Fruit fly (Drosophila melanogaster) whole organism: ENCODE results near the gene Spx.
A peak's percentile ranks its signal among the peaks of the same experiment; 100 is the strongest.

Source experiments
- CG8478 ChIP-seq: fragments of >200 bp; optimal IDR thresholded peaks from 2 replicates; lab custom pipeline; 2018; ENCODE audit warnings: inconsistent platforms
- Dll ChIP-seq: fragments of >200 bp; optimal IDR thresholded peaks from 2 replicates; lab custom pipeline; 2017
- EcR ChIP-seq, 2 experiments: fragments of >200 bp; optimal IDR thresholded peaks; 2 replicates each; lab custom pipeline; 2017; ENCODE audit warnings: missing biosample characterization in 2 of 2, missing genetic modification characterization in 2 of 2, missing genetic modification reagents in 2 of 2
- pan ChIP-seq: fragments of >200 bp; optimal IDR thresholded peaks from 2 replicates; lab custom pipeline; 2017
- psq ChIP-seq: fragments of >200 bp; optimal IDR thresholded peaks from 2 replicates; lab custom pipeline; 2017
- usp ChIP-seq: fragments of >200 bp; optimal IDR thresholded peaks from 2 replicates; lab custom pipeline; 2017; ENCODE audit warnings: missing biosample characterization, missing genetic modification characterization, mixed read lengths

The Spx gene

dm6 chrX:6259696-6260095, 4.1 kb downstream of the Spx start:
- TF ChIP-seq pan (lab: Kevin White, UChicago) (no peak), EcR (GFP tag; optimal IDR thresholded peaks at IDR 0.05; lab: Kevin White, UChicago) (no peak), usp (GFP tag; lab: Kevin White, UChicago) (no peak), CG8478 (lab: Kevin White, UChicago) (no peak), Dll (lab: Kevin White, UChicago) (no peak), psq (lab: Kevin White, UChicago) (no peak)

dm6 chrX:6260900-6261299, 5.3 kb downstream of the Spx start, which contains the start of gene Josd:
TSS of gene Josd (plus strand) at chrX:6261169.
- TF ChIP-seq psq (lab: Kevin White, UChicago) (no peak), pan (lab: Kevin White, UChicago) (no peak), EcR (GFP tag; optimal IDR thresholded peaks at IDR 0.05; lab: Kevin White, UChicago) (no peak), CG8478 (lab: Kevin White, UChicago) (no peak), Dll (lab: Kevin White, UChicago) (no peak)

dm6 chrX:6263614-6264130, 8.1 kb downstream of the Spx start:
- TF ChIP-seq EcR (GFP tag; optimal IDR thresholded peaks at IDR 0.05; lab: Kevin White, UChicago) (no peak), usp (GFP tag; lab: Kevin White, UChicago) (no peak), psq (lab: Kevin White, UChicago) (no peak), pan (lab: Kevin White, UChicago) (no peak), CG8478 (lab: Kevin White, UChicago) (no peak), Dll (lab: Kevin White, UChicago) (no peak)

- TF ChIP-seq CG8478 (lab: Kevin White, UChicago) (no peak), psq (lab: Kevin White, UChicago) (no peak), Dll (lab: Kevin White, UChicago) (no peak), pan (lab: Kevin White, UChicago) (no peak), EcR (GFP tag; optimal IDR thresholded peaks at IDR 0.05; lab: Kevin White, UChicago) (no peak), usp (GFP tag; lab: Kevin White, UChicago) (no peak)
These were observed 8.8 kb downstream of the Spx start for dm6 chrX:6264456-6264855.

dm6 chrX:6265456-6265877, 9.8 kb downstream of the Spx start:
- TF ChIP-seq usp (GFP tag; lab: Kevin White, UChicago) (no peak), Dll (lab: Kevin White, UChicago) (no peak), EcR (GFP tag; optimal IDR thresholded peaks at IDR 0.05; lab: Kevin White, UChicago) (no peak), pan (lab: Kevin White, UChicago) (no peak), psq (lab: Kevin White, UChicago) (no peak), CG8478 (lab: Kevin White, UChicago) (no peak)

dm6 chrX:6266092-6266491, 10.5 kb downstream of the Spx start:
- TF ChIP-seq CG8478 (lab: Kevin White, UChicago) (no peak), psq (lab: Kevin White, UChicago) (no peak), pan (lab: Kevin White, UChicago) (no peak)

- TF ChIP-seq CG8478 (lab: Kevin White, UChicago) (no peak), pan (lab: Kevin White, UChicago) (no peak), Dll (lab: Kevin White, UChicago) (no peak), usp (GFP tag; lab: Kevin White, UChicago) (no peak)
These were observed 11.6 kb downstream of the Spx start, which contains the start of gene schlank for dm6 chrX:6267187-6267711. TSS of gene schlank (minus strand) at chrX:6267228.

dm6 chrX:6267745-6268582, 12.3 kb downstream of the Spx start, which contains the start of gene Spt6:
TSS of gene Spt6 (plus strand) at chrX:6267797.
- TF ChIP-seq EcR (GFP tag; optimal IDR thresholded peaks at IDR 0.05; lab: Kevin White, UChicago) (no peak), usp (GFP tag; lab: Kevin White, UChicago) (no peak), psq (lab: Kevin White, UChicago) (no peak), CG8478 (lab: Kevin White, UChicago) (no peak), Dll (lab: Kevin White, UChicago) (no peak), pan (lab: Kevin White, UChicago) (no peak)

- TF ChIP-seq Dll (lab: Kevin White, UChicago) (no peak), usp (GFP tag; lab: Kevin White, UChicago) (no peak), pan (lab: Kevin White, UChicago) (no peak), EcR (GFP tag; optimal IDR thresholded peaks at IDR 0.05; lab: Kevin White, UChicago) (no peak), psq (lab: Kevin White, UChicago) (no peak), CG8478 (lab: Kevin White, UChicago) (no peak)
These were observed 21.0 kb downstream of the Spx start, which contains the start of gene CG3566 for dm6 chrX:6276590-6276989. TSS of gene CG3566 (minus strand) at chrX:6276724.

- TF ChIP-seq CG8478 (lab: Kevin White, UChicago) (peak; percentile 69), EcR (GFP tag; optimal IDR thresholded peaks at IDR 0.05; lab: Kevin White, UChicago) (no peak)
These were observed 23.4 kb downstream of the Spx start for dm6 chrX:6278879-6279628.

dm6 chrX:6279629-6280073, 24.0 kb downstream of the Spx start, which contains the start of gene Ubi-p5E:
TSS of gene Ubi-p5E (minus strand) at chrX:6279647.
- TF ChIP-seq Dll (lab: Kevin White, UChicago) = no peak
- no peak for TF ChIP-seq usp (GFP tag; lab: Kevin White, UChicago)
- TF ChIP-seq psq (lab: Kevin White, UChicago) = no peak
- no peak for TF ChIP-seq pan (lab: Kevin White, UChicago)
- no peak for TF ChIP-seq EcR (GFP tag; optimal IDR thresholded peaks at IDR 0.05; lab: Kevin White, UChicago)
- no peak for TF ChIP-seq CG8478 (lab: Kevin White, UChicago)
